Fruit fly (Drosophila melanogaster): ENCODE results near the gene Proc-R.
A peak's percentile ranks its signal among the peaks of the same experiment; 100 is the strongest.

Gene Proc-R

DNA sequence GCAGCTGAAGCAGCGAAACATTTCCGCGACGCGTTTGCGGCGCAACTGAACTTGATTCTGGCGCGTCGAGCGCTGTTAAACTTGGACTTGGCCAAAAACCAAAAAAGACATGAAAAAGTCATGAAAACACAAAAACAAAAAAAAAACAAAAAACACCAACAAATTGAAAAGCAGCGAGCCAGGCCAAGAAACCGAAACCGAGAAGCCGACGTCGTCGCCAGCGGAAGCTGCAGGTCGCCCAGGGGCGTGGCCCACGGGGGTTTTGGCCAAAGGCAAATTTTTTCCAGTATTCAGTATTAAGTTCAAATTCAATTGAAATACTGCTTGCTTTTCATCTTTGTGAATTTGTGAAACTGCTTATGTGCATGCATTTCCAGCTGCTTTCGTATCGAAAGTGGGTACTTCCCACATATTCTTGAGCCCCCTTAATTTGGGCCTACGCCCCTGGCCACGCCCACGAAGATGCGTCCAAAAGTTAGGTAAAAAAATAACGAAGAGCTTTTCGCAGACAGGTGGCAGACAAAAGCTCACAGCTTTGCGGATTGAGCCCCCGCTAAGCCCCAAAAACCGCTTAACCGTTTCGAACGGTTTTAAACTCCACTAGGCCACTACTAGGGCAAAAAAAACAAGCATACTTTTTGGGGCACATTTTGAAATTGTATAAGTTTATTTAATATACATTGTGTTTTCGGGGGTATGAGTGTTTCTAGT, 40.9 kb upstream of the Proc-R start, which contains the start of gene CG3009 (continued):
- peak; percentile 94 for TF ChIP-seq Blimp-1 (GFP tag; optimal IDR thresholded peaks at IDR 0.05)
- TF ChIP-seq mam (GFP tag; optimal IDR thresholded peaks at IDR 0.05): peak; percentile 98
- TF ChIP-seq Antp (GFP tag; optimal IDR thresholded peaks at IDR 0.05): peak; percentile 99
- TF ChIP-seq pros (GFP tag; optimal IDR thresholded peaks at IDR 0.05): peak; percentile 78
- TF ChIP-seq pum (GFP tag; optimal IDR thresholded peaks at IDR 0.05): peak; percentile 98
- TF ChIP-seq NC2β (GFP tag; optimal IDR thresholded peaks at IDR 0.05): peak; percentile 95
- peak; percentile 97 for TF ChIP-seq sug (tag; optimal IDR thresholded peaks at IDR 0.05)
- peak; percentile 95 for TF ChIP-seq jigr1 (GFP tag; IDR thresholded peaks at IDR 0.05)
- TF ChIP-seq CG11247 (GFP tag; IDR thresholded peaks at IDR 0.05): peak; percentile 97
- peak; percentile 96 for TF ChIP-seq ham (GFP tag; IDR thresholded peaks at IDR 0.05)
- no peak for TF ChIP-seq CG14860 (GFP tag; IDR thresholded peaks at IDR 0.05; ENCODE audit: partially characterized antibody)
- peak; percentile 98 for TF ChIP-seq Gug (GFP tag; IDR thresholded peaks at IDR 0.05)
- peak; percentile 92 for TF ChIP-seq Vsx1 (GFP tag; optimal IDR thresholded peaks at IDR 0.05)
- peak; percentile 96 for TF ChIP-seq CG11723 (GFP tag; optimal IDR thresholded peaks at IDR 0.05)
- TF ChIP-seq exex (tag; optimal IDR thresholded peaks at IDR 0.05): peak; percentile 86
- peak; percentile 87 for TF ChIP-seq ro (GFP tag; IDR thresholded peaks at IDR 0.05)
- TF ChIP-seq Hr51 (GFP tag; optimal IDR thresholded peaks at IDR 0.05): peak; percentile 98
- peak; percentile 97 for TF ChIP-seq CG4424 (GFP tag; optimal IDR thresholded peaks at IDR 0.05)
- peak; percentile 89 for TF ChIP-seq CG8765 (GFP tag; IDR thresholded peaks at IDR 0.05)
- peak; percentile 97 for TF ChIP-seq HLH3B (GFP tag; IDR thresholded peaks at IDR 0.05)
- TF ChIP-seq CG12219 (GFP tag; optimal IDR thresholded peaks at IDR 0.05): peak; percentile 98

DNA sequence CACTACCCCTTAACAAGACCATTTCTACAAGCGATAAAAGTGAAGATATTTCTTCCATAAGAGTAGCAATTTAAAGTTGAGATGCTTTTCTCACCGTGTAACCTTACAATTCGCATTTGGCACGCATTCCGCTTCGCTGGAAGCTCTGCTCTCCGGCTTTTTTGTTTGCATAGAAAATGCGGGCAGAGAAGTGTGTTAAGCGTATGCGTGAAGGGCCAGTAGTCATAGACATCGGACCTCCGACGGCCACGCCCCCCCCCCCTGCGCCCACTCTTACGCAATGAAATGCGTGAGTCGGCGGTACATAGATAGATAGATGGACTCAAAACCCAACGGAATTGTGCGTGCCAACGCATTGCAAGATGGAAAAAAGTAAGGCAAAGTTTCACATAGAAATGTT, 38.3 kb upstream of the Proc-R start:
- peak; percentile 42 for TF ChIP-seq CG2120 (GFP tag; optimal IDR thresholded peaks at IDR 0.05)
- TF ChIP-seq CG7987 (GFP tag; optimal IDR thresholded peaks at IDR 0.05): no peak
- TF ChIP-seq vvl (GFP tag; IDR thresholded peaks at IDR 0.05): no peak
- no peak for TF ChIP-seq bowl (GFP tag; IDR thresholded peaks at IDR 0.05)
- no peak for TF ChIP-seq Side (GFP tag; optimal IDR thresholded peaks at IDR 0.05)
- 0 out of 2 replicates have a peak, but pooled peaks have one; percentile 13 for TF ChIP-seq CG9932 (GFP tag; IDR thresholded peaks at IDR 0.05)
- peak; percentile 1 for TF ChIP-seq gro (GFP tag; optimal IDR thresholded peaks at IDR 0.05)
- TF ChIP-seq CG10147 (GFP tag; optimal IDR thresholded peaks at IDR 0.05): no peak
- TF ChIP-seq CG31388 (GFP tag; optimal IDR thresholded peaks at IDR 0.05): no peak
- TF ChIP-seq CG7357 (GFP tag; IDR thresholded peaks at IDR 0.05): no peak
- TF ChIP-seq dmrt99B (tag; optimal IDR thresholded peaks at IDR 0.05): no peak
- TF ChIP-seq stwl (tag; optimal IDR thresholded peaks at IDR 0.05): no peak
- no peak for TF ChIP-seq CG4820 (GFP tag; optimal IDR thresholded peaks at IDR 0.05)
- no peak for TF ChIP-seq pita (GFP tag; optimal IDR thresholded peaks at IDR 0.05)
- peak; percentile 71 for TF ChIP-seq crol (GFP tag; IDR thresholded peaks at IDR 0.05)
- peak; percentile 26 for TF ChIP-seq zfh2 (GFP tag; optimal IDR thresholded peaks at IDR 0.05)
- TF ChIP-seq seq (GFP tag; IDR thresholded peaks at IDR 0.05): no peak
- peak; percentile 45 for TF ChIP-seq gcm (GFP tag; optimal IDR thresholded peaks at IDR 0.05)
- TF ChIP-seq nau (GFP tag; optimal IDR thresholded peaks at IDR 0.05): no peak
- TF ChIP-seq Stat92E (GFP tag; optimal IDR thresholded peaks at IDR 0.05): no peak
- peak; percentile 1 for TF ChIP-seq Antp (GFP tag; optimal IDR thresholded peaks at IDR 0.05)
- TF ChIP-seq CG10654 (GFP tag; optimal IDR thresholded peaks at IDR 0.05): no peak
- no peak for TF ChIP-seq CG15601 (tag; optimal IDR thresholded peaks at IDR 0.05)
- no peak for TF ChIP-seq ac (GFP tag; optimal IDR thresholded peaks at IDR 0.05)
- TF ChIP-seq Drgx (GFP tag; IDR thresholded peaks at IDR 0.05): peak; percentile 32; the same call in 1 of the 2 replicates
- no peak for TF ChIP-seq wek (GFP tag; optimal IDR thresholded peaks at IDR 0.05)
- 0 out of 2 replicates have a peak, but pooled peaks have one; percentile 7 for TF ChIP-seq E2f2 (GFP tag; IDR thresholded peaks at IDR 0.05)
- no peak for TF ChIP-seq slou (GFP tag; optimal IDR thresholded peaks at IDR 0.05)
- no peak for TF ChIP-seq caup (GFP tag; optimal IDR thresholded peaks at IDR 0.05; ENCODE audit: severe bottlenecking)

Measured in whole organism, embryonic.